Worm (Caenorhabditis elegans): ENCODE measurements around the gene T10D4.6.

T10D4.6 gene

DNA sequence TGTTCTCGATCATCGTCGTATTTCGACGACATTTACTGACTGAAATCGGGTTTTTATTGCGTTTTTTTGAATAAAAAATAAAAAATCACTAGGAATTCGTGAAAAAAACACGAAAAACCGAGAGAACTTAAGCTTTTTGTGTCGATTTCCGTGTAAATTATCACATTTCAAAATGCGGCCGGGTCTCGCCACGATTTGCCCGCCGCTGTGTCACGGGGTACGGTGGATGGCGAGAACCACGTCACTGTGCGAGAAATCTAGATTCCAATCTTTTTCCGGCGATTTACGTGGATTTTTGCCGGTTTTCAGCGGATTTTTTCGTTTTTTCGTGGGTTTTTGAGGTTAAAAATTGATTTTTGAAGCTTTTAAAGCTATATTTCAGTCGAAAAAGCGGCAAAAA is 42.2 kb upstream of the T10D4.6 start, which contains the start of gene Y25C1A.8 (continued):
- TF ChIP-seq fkh-2 (tag; optimal IDR thresholded peaks at IDR 0.05) (peak; percentile 35), nhr-23 (tag; optimal IDR thresholded peaks at IDR 0.05) (peak; percentile 89)

DNA sequence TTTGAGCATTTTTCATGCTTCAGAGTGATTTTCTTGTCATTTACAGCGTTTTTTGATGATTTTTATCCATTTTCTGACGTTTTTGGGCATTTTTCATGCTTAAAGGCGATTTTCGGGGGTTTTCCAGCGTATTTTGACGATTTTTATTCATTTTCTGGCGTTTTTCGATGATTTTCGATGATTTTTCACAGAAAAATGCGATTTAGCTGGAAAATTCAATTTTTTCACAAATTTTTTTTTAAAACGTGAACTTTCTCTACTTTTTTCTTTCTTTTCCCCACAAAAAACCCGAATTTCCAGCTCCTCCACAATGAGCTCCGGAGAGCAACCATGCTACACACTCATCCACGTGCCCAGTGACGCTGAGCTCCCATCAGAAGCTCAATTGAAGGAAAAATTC is 40.6 kb upstream of the T10D4.6 start, which contains the start of gene copb-1:
copb-1 (plus strand) TSS at position 301 of the 400 bp plus-strand sequence.
- no peak for TF ChIP-seq snpc-4 (tag; optimal IDR thresholded peaks at IDR 0.05)
- TF ChIP-seq elt-3 (tag; optimal IDR thresholded peaks at IDR 0.05): no peak
- TF ChIP-seq nhr-12 (tag; optimal IDR thresholded peaks at IDR 0.05): no peak
- TF ChIP-seq ceh-16 (tag; optimal IDR thresholded peaks at IDR 0.05): no peak
- no peak for TF ChIP-seq ceh-9 (tag; optimal IDR thresholded peaks at IDR 0.05)
- TF ChIP-seq egl-5 (tag; optimal IDR thresholded peaks at IDR 0.05): no peak
- no peak for TF ChIP-seq sea-2 (GFP tag; optimal IDR thresholded peaks at IDR 0.05)
- TF ChIP-seq ztf-4 (tag; optimal IDR thresholded peaks at IDR 0.05): no peak

- TF ChIP-seq nhr-67 (tag; optimal IDR thresholded peaks at IDR 0.05): no peak
- TF ChIP-seq hmg-11 (tag; optimal IDR thresholded peaks at IDR 0.05): no peak
- no peak for TF ChIP-seq ztf-11 (tag; optimal IDR thresholded peaks at IDR 0.05)
- TF ChIP-seq aly-2 (tag; optimal IDR thresholded peaks at IDR 0.05): no peak
- TF ChIP-seq skn-1 (tag; optimal IDR thresholded peaks at IDR 0.05): no peak
- TF ChIP-seq ztf-4 (tag; optimal IDR thresholded peaks at IDR 0.05): no peak
- no peak for TF ChIP-seq daf-12 (tag; optimal IDR thresholded peaks at IDR 0.05)
- TF ChIP-seq eor-1 (tag; optimal IDR thresholded peaks at IDR 0.05): no peak
- TF ChIP-seq mdl-1 (tag; optimal IDR thresholded peaks at IDR 0.05): no peak
- TF ChIP-seq ama-1 (optimal IDR thresholded peaks at IDR 0.05): no peak
- no peak for TF ChIP-seq elt-2 (tag; optimal IDR thresholded peaks at IDR 0.05)
- TF ChIP-seq nhr-25 (tag; optimal IDR thresholded peaks at IDR 0.05): no peak
- no peak for TF ChIP-seq egl-5 (tag; optimal IDR thresholded peaks at IDR 0.05)
- TF ChIP-seq egl-27 (tag; optimal IDR thresholded peaks at IDR 0.05): no peak
- TF ChIP-seq jun-1 (tag; optimal IDR thresholded peaks at IDR 0.05): no peak
- no peak for TF ChIP-seq mml-1 (tag; optimal IDR thresholded peaks at IDR 0.05)
- no peak for TF ChIP-seq elt-1 (tag; optimal IDR thresholded peaks at IDR 0.05)
- TF ChIP-seq lin-15B (tag; optimal IDR thresholded peaks at IDR 0.05): no peak
Observed at ce11 chrII:3087134-3087533, 32.0 kb upstream of the T10D4.6 start.

DNA sequence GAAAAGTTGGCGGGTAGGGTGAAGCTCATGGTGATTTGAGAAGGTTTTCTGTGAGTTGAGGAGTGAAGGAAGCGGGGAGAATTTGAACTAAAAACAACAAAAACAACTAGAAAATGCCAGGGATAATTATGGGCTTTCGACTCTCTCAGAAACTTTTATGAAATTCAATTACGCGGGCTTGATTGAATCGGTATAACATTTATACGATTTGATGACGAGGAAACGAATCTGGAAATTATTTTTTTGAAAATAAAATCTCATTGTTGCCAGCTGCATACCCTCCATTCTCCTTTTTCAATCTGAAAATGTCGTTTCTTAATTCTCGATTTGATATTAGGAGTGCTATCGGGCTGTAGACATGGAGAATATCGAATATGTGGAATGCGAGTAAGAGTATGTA is 27.9 kb upstream of the T10D4.6 start, which contains the start of gene srg-21:
srg-21 (minus strand) TSS at position 101 of the 400 bp plus-strand sequence.
- TF ChIP-seq skn-1 (tag; optimal IDR thresholded peaks at IDR 0.05): no peak
- TF ChIP-seq jun-1 (tag; optimal IDR thresholded peaks at IDR 0.05): no peak
- TF ChIP-seq nhr-237 (tag; optimal IDR thresholded peaks at IDR 0.05): no peak
- no peak for TF ChIP-seq fkh-2 (tag; optimal IDR thresholded peaks at IDR 0.05)
- TF ChIP-seq ama-1 (optimal IDR thresholded peaks at IDR 0.05): no peak
- TF ChIP-seq lsy-12 (tag; optimal IDR thresholded peaks at IDR 0.05): no peak
- no peak for TF ChIP-seq nhr-12 (tag; optimal IDR thresholded peaks at IDR 0.05)
- no peak for TF ChIP-seq unc-62 (GFP tag; optimal IDR thresholded peaks at IDR 0.05)
- TF ChIP-seq egl-27 (tag; optimal IDR thresholded peaks at IDR 0.05): no peak
- no peak for TF ChIP-seq tbx-2 (tag; optimal IDR thresholded peaks at IDR 0.05)
- no peak for TF ChIP-seq daf-12 (tag; optimal IDR thresholded peaks at IDR 0.05)
- no peak for TF ChIP-seq aly-2 (tag; optimal IDR thresholded peaks at IDR 0.05)
- no peak for TF ChIP-seq nhr-23 (tag; optimal IDR thresholded peaks at IDR 0.05)
- no peak for TF ChIP-seq sea-2 (GFP tag; optimal IDR thresholded peaks at IDR 0.05)
- TF ChIP-seq lin-39 (tag; optimal IDR thresholded peaks at IDR 0.05): no peak

ce11 chrII:3093352-3093751 is 25.8 kb upstream of the T10D4.6 start, which contains the start of gene srg-22:
TSS of gene srg-22 (minus strand) at chrII:3093452.
- no peak for TF ChIP-seq elt-2 (tag; optimal IDR thresholded peaks at IDR 0.05)
- no peak for TF ChIP-seq aly-2 (tag; optimal IDR thresholded peaks at IDR 0.05)
- no peak for TF ChIP-seq elt-3 (tag; optimal IDR thresholded peaks at IDR 0.05)
- TF ChIP-seq elt-1 (tag; optimal IDR thresholded peaks at IDR 0.05): no peak
- TF ChIP-seq lsy-12 (tag; optimal IDR thresholded peaks at IDR 0.05): no peak
- TF ChIP-seq tbx-2 (tag; optimal IDR thresholded peaks at IDR 0.05): no peak
- no peak for TF ChIP-seq ztf-4 (tag; optimal IDR thresholded peaks at IDR 0.05)
- TF ChIP-seq eor-1 (tag; optimal IDR thresholded peaks at IDR 0.05): no peak
- TF ChIP-seq nhr-25 (tag; optimal IDR thresholded peaks at IDR 0.05): no peak
- TF ChIP-seq nhr-43 (tag; optimal IDR thresholded peaks at IDR 0.05; ENCODE audit: poor library complexity, severe bottlenecking): no peak
- TF ChIP-seq unc-39 (tag; optimal IDR thresholded peaks at IDR 0.05): no peak
- TF ChIP-seq sea-2 (GFP tag; optimal IDR thresholded peaks at IDR 0.05): no peak
- no peak for TF ChIP-seq ZK546.5 (tag; optimal IDR thresholded peaks at IDR 0.05)
- TF ChIP-seq daf-12 (tag; optimal IDR thresholded peaks at IDR 0.05): no peak
- TF ChIP-seq nhr-11 (tag; optimal IDR thresholded peaks at IDR 0.05): no peak
- no peak for TF ChIP-seq mdl-1 (tag; optimal IDR thresholded peaks at IDR 0.05)
